Worm (Caenorhabditis elegans): Measurements from ENCODE around the gene K08B4.7.
A peak's percentile ranks its signal among the peaks of the same experiment; 100 is the strongest.

K08B4.7 gene

ce11 chrIV:6092313-6092712 is at the start of gene K08B4.7:
K08B4.7 (minus strand) TSS chrIV:6092413.
- TF ChIP-seq sma-3 (GFP tag; optimal IDR thresholded peaks at IDR 0.05), result peak; percentile 15
- TF ChIP-seq fos-1 (tag; optimal IDR thresholded peaks at IDR 0.05), result peak; percentile 22
- no peak for TF ChIP-seq blmp-1 (tag; optimal IDR thresholded peaks at IDR 0.05; ENCODE audit: insufficient read depth)

ce11 chrIV:6140700-6141099 is 48.5 kb upstream of the K08B4.7 start:
- no peak for TF ChIP-seq nhr-23 (tag; optimal IDR thresholded peaks at IDR 0.05)
- no peak for TF ChIP-seq elt-1 (tag; optimal IDR thresholded peaks at IDR 0.05)
- no peak for TF ChIP-seq crh-2 (tag; optimal IDR thresholded peaks at IDR 0.05)
- TF ChIP-seq sem-4 (tag; optimal IDR thresholded peaks at IDR 0.05), result no peak
- TF ChIP-seq elt-3 (tag; optimal IDR thresholded peaks at IDR 0.05), result no peak
- no peak for TF ChIP-seq dmd-4 (tag; optimal IDR thresholded peaks at IDR 0.05)
- no peak for TF ChIP-seq ZK546.5 (tag; optimal IDR thresholded peaks at IDR 0.05)
- TF ChIP-seq ama-1 (optimal IDR thresholded peaks at IDR 0.05), result no peak
- no peak for TF ChIP-seq aly-2 (tag; optimal IDR thresholded peaks at IDR 0.05)
- no peak for TF ChIP-seq ztf-1 (GFP tag; conservative IDR thresholded peaks at IDR 0.05)
- no peak for TF ChIP-seq gmeb-1 (tag; optimal IDR thresholded peaks at IDR 0.05)
- no peak for TF ChIP-seq sma-9 (GFP tag; optimal IDR thresholded peaks at IDR 0.05)
- TF ChIP-seq sma-9 (tag; optimal IDR thresholded peaks at IDR 0.05), result no peak
- TF ChIP-seq sma-3 (GFP tag; optimal IDR thresholded peaks at IDR 0.05), result no peak
- TF ChIP-seq ztf-4 (tag; optimal IDR thresholded peaks at IDR 0.05), result no peak
- no peak for TF ChIP-seq lsy-2 (tag; optimal IDR thresholded peaks at IDR 0.05)
- no peak for TF ChIP-seq nhr-11 (tag; optimal IDR thresholded peaks at IDR 0.05)

- TF ChIP-seq nhr-21 (tag; optimal IDR thresholded peaks at IDR 0.05) (no peak), nhr-77 (tag; optimal IDR thresholded peaks at IDR 0.05) (no peak), mab-5 (tag; optimal IDR thresholded peaks at IDR 0.05) (no peak), unc-39 (tag; optimal IDR thresholded peaks at IDR 0.05) (no peak), fos-1 (tag; optimal IDR thresholded peaks at IDR 0.05) (no peak), nhr-23 (tag; optimal IDR thresholded peaks at IDR 0.05) (no peak), F13H6.1 (tag; optimal IDR thresholded peaks at IDR 0.05) (no peak), R02D3.7 (tag; optimal IDR thresholded peaks at IDR 0.05) (no peak), sma-9 (GFP tag; optimal IDR thresholded peaks at IDR 0.05) (no peak), sma-9 (tag; optimal IDR thresholded peaks at IDR 0.05) (no peak), nhr-10 (tag; optimal IDR thresholded peaks at IDR 0.05) (no peak), ztf-4 (tag; optimal IDR thresholded peaks at IDR 0.05) (no peak), nhr-237 (tag; optimal IDR thresholded peaks at IDR 0.05) (no peak), alr-1 (tag; optimal IDR thresholded peaks at IDR 0.05) (no peak), ama-1 (optimal IDR thresholded peaks at IDR 0.05) (no peak), nhr-25 (tag; optimal IDR thresholded peaks at IDR 0.05) (no peak), aly-2 (tag; optimal IDR thresholded peaks at IDR 0.05) (no peak), sem-4 (tag; optimal IDR thresholded peaks at IDR 0.05) (no peak), elt-3 (tag; optimal IDR thresholded peaks at IDR 0.05) (no peak), elt-1 (tag; optimal IDR thresholded peaks at IDR 0.05) (no peak)
Observed at ce11 chrIV:6135592-6135991, 43.4 kb upstream of the K08B4.7 start.

- TF ChIP-seq mab-5 (tag; optimal IDR thresholded peaks at IDR 0.05) (no peak), unc-62 (GFP tag; optimal IDR thresholded peaks at IDR 0.05) (no peak), dmd-4 (tag; optimal IDR thresholded peaks at IDR 0.05) (no peak), lin-13 (GFP tag; optimal IDR thresholded peaks at IDR 0.05) (no peak), ama-1 (optimal IDR thresholded peaks at IDR 0.05) (no peak), ztf-1 (GFP tag; conservative IDR thresholded peaks at IDR 0.05) (no peak), sem-4 (tag; optimal IDR thresholded peaks at IDR 0.05) (no peak), ceh-16 (tag; optimal IDR thresholded peaks at IDR 0.05) (no peak), ztf-4 (tag; optimal IDR thresholded peaks at IDR 0.05) (no peak), mbf-1 (tag; optimal IDR thresholded peaks at IDR 0.05) (no peak), zag-1 (tag; optimal IDR thresholded peaks at IDR 0.05) (no peak), egl-27 (tag; optimal IDR thresholded peaks at IDR 0.05) (no peak), ceh-82 (tag; optimal IDR thresholded peaks at IDR 0.05) (no peak), lsy-2 (tag; optimal IDR thresholded peaks at IDR 0.05) (no peak), nhr-10 (tag; optimal IDR thresholded peaks at IDR 0.05) (no peak), unc-39 (tag; optimal IDR thresholded peaks at IDR 0.05) (no peak), nhr-77 (tag; optimal IDR thresholded peaks at IDR 0.05) (no peak), lin-11 (tag; optimal IDR thresholded peaks at IDR 0.05) (no peak)
Observed at ce11 chrIV:6134639-6135038, 42.4 kb upstream of the K08B4.7 start.

All from whole organism, L2 larva.